Fruit fly (Drosophila melanogaster) whole organism, embryonic: ENCODE measurements around the gene COX7AL2.

Source experiments
- CG12071 ChIP-seq: fragments of 200-800 bp; sonication (Bioruptor generic); optimal IDR thresholded peaks from 3 replicates; lab custom pipeline; 2018; ENCODE audit warnings: missing biosample characterization, mild to moderate bottlenecking, missing genetic modification characterization
- CG13287 ChIP-seq: fragments of 200-800 bp; sonication (Bioruptor generic); IDR thresholded peaks from 2 replicates; pipeline ENCODE4 v1.3.6; 2022; ENCODE audit warnings: missing biosample characterization, missing genetic modification characterization; ENCODE audit not compliant: partially characterized antibody
- CG14860 ChIP-seq: fragments of 200-800 bp; sonication (Bioruptor generic); IDR thresholded peaks from 3 replicates; pipeline ENCODE4 v1.3.6; 2022; ENCODE audit warnings: missing biosample characterization, missing genetic modification characterization; ENCODE audit not compliant: partially characterized antibody
- CG1602 ChIP-seq: fragments of 200-800 bp; sonication (Bioruptor generic); optimal IDR thresholded peaks from 3 replicates; lab custom pipeline; 2016; ENCODE audit warnings: missing biosample characterization, missing genetic modification characterization
- CG16815 ChIP-seq: fragments of 200-800 bp; sonication (Bioruptor generic); optimal IDR thresholded peaks from 3 replicates; lab custom pipeline; 2017; ENCODE audit warnings: missing biosample characterization, mild to moderate bottlenecking, missing genetic modification characterization
- CG18476 ChIP-seq: fragments of 200-800 bp; sonication (Bioruptor generic); optimal IDR thresholded peaks from 2 replicates; lab custom pipeline; 2016; ENCODE audit warnings: missing biosample characterization, mild to moderate bottlenecking, missing genetic modification characterization
- CG2678 ChIP-seq: fragments of 200-800 bp; sonication (Bioruptor generic); optimal IDR thresholded peaks from 3 replicates; lab custom pipeline; 2019; ENCODE audit warnings: missing biosample characterization, mild to moderate bottlenecking, missing genetic modification characterization, moderate library complexity
- CG2875 ChIP-seq: fragments of 200-800 bp; sonication (Bioruptor generic); optimal IDR thresholded peaks from 2 replicates; lab custom pipeline; 2017; ENCODE audit warnings: missing biosample characterization, mild to moderate bottlenecking, missing genetic modification characterization, missing genetic modification reagents
- CG30020 ChIP-seq: fragments of 200-800 bp; optimal IDR thresholded peaks from 2 replicates; lab custom pipeline; 2019; ENCODE audit warnings: missing biosample characterization, mild to moderate bottlenecking, missing genetic modification characterization, moderate library complexity
- CG30403 ChIP-seq: fragments of 200-800 bp; sonication (Bioruptor generic); optimal IDR thresholded peaks from 3 replicates; lab custom pipeline; 2016; ENCODE audit warnings: missing biosample characterization, missing genetic modification characterization
- CG30431 ChIP-seq: fragments of 200-800 bp; sonication (Bioruptor generic); optimal IDR thresholded peaks from 2 replicates; lab custom pipeline; 2017; ENCODE audit warnings: missing biosample characterization, missing genetic modification characterization
- CG3407 ChIP-seq: fragments of 200-800 bp; sonication (Bioruptor generic); optimal IDR thresholded peaks from 2 replicates; lab custom pipeline; 2018; ENCODE audit warnings: missing biosample characterization, mild to moderate bottlenecking, missing genetic modification characterization
- CG4282 ChIP-seq: fragments of 200-800 bp; sonication (Bioruptor generic); optimal IDR thresholded peaks from 2 replicates; lab custom pipeline; 2016; ENCODE audit warnings: missing biosample characterization, missing genetic modification characterization
- CG4404 ChIP-seq: fragments of 200-800 bp; sonication (Bioruptor generic); IDR thresholded peaks from 2 replicates; pipeline ENCODE4 v1.3.6; 2022; ENCODE audit warnings: missing biosample characterization, missing genetic modification characterization
- CG7786 ChIP-seq: fragments of 200-800 bp; sonication (Bioruptor generic); optimal IDR thresholded peaks from 2 replicates; lab custom pipeline; 2016; ENCODE audit warnings: missing biosample characterization, missing genetic modification characterization
- CG7839 ChIP-seq: fragments of 200-800 bp; sonication (Bioruptor generic); optimal IDR thresholded peaks from 3 replicates; lab custom pipeline; 2018; ENCODE audit warnings: missing biosample characterization, mild to moderate bottlenecking, missing genetic modification characterization, moderate library complexity
- CG7987 ChIP-seq: fragments of 200-800 bp; sonication (Bioruptor generic); optimal IDR thresholded peaks from 2 replicates; lab custom pipeline; 2018; ENCODE audit warnings: missing biosample characterization, mild to moderate bottlenecking, missing genetic modification characterization, moderate library complexity
- CG8478 ChIP-seq: fragments of >200 bp; optimal IDR thresholded peaks from 2 replicates; lab custom pipeline; 2018
- CG8765 ChIP-seq: fragments of 200-800 bp; sonication (Bioruptor generic); IDR thresholded peaks from 2 replicates; pipeline ENCODE4 v1.3.6; 2022; ENCODE audit warnings: missing biosample characterization, missing genetic modification characterization
- CkIIα-i1 ChIP-seq: fragments of 200-800 bp; sonication (Bioruptor generic); IDR thresholded peaks from 2 replicates; pipeline ENCODE4 v1.3.6; 2022; ENCODE audit warnings: missing biosample characterization, missing genetic modification characterization
- E2f1 ChIP-seq: fragments of 200-800 bp; sonication (Bioruptor generic); IDR thresholded peaks from 2 replicates; pipeline ENCODE4 v1.3.6; 2022; ENCODE audit warnings: missing biosample characterization, missing genetic modification characterization
- Fer2 ChIP-seq: fragments of 200-800 bp; sonication (Bioruptor generic); optimal IDR thresholded peaks from 2 replicates; lab custom pipeline; 2018; ENCODE audit warnings: missing biosample characterization, mild to moderate bottlenecking, missing genetic modification characterization, moderate library complexity
- H15 ChIP-seq: fragments of 200-800 bp; sonication (Bioruptor generic); IDR thresholded peaks from 3 replicates; pipeline ENCODE4 v1.3.6; 2022; ENCODE audit warnings: missing biosample characterization, missing genetic modification characterization
- Hr39 ChIP-seq: fragments of >200 bp; optimal IDR thresholded peaks from 2 replicates; lab custom pipeline; 2017
- MESR4 ChIP-seq: fragments of 200-800 bp; sonication (Bioruptor generic); optimal IDR thresholded peaks from 2 replicates; lab custom pipeline; 2018; ENCODE audit warnings: missing biosample characterization, mild to moderate bottlenecking, missing genetic modification characterization, moderate library complexity
- Mrtf ChIP-seq: fragments of 200-800 bp; sonication (Bioruptor generic); IDR thresholded peaks from 3 replicates; pipeline ENCODE4 v1.3.6; 2022; ENCODE audit warnings: missing biosample characterization, missing genetic modification characterization
- NC2α ChIP-seq: fragments of 200-800 bp; sonication (Bioruptor generic); optimal IDR thresholded peaks from 2 replicates; lab custom pipeline; 2016; ENCODE audit warnings: missing biosample characterization, missing genetic modification characterization
- Nf-YC ChIP-seq: fragments of 200-800 bp; optimal IDR thresholded peaks from 3 replicates; lab custom pipeline; 2019; ENCODE audit warnings: missing biosample characterization, mild to moderate bottlenecking, missing genetic modification characterization, moderate library complexity
- NfI ChIP-seq: fragments of 200-800 bp; sonication (Bioruptor generic); optimal IDR thresholded peaks from 3 replicates; lab custom pipeline; 2018; ENCODE audit warnings: missing biosample characterization, mild to moderate bottlenecking, missing genetic modification characterization, moderate library complexity
- Usf ChIP-seq: fragments of 200-800 bp; sonication (Bioruptor generic); optimal IDR thresholded peaks from 2 replicates; lab custom pipeline; 2017; ENCODE audit warnings: missing genotype, missing biosample characterization, missing genetic modification characterization
- YL-1 ChIP-seq: fragments of 200-800 bp; sonication (Bioruptor generic); optimal IDR thresholded peaks from 3 replicates; lab custom pipeline; 2017; ENCODE audit warnings: missing biosample characterization, mild to moderate bottlenecking, missing genetic modification characterization
- al ChIP-seq: fragments of 200-800 bp; sonication (Bioruptor generic); IDR thresholded peaks from 2 replicates; pipeline ENCODE4 v1.3.6; 2022; ENCODE audit warnings: missing biosample characterization, missing genetic modification characterization
- btn ChIP-seq: fragments of 200-800 bp; sonication (Bioruptor generic); optimal IDR thresholded peaks from 2 replicates; lab custom pipeline; 2016; ENCODE audit warnings: missing biosample characterization, missing genetic modification characterization
- corto ChIP-seq: fragments of 200-800 bp; sonication (Bioruptor generic); optimal IDR thresholded peaks from 2 replicates; lab custom pipeline; 2016; ENCODE audit warnings: missing biosample characterization, mild to moderate bottlenecking, missing genetic modification characterization, moderate library complexity
- ftz-f1 ChIP-seq: fragments of 200-800 bp; sonication (Bioruptor generic); optimal IDR thresholded peaks from 2 replicates; lab custom pipeline; 2016; ENCODE audit warnings: missing biosample characterization, missing genetic modification characterization
- gcm2 ChIP-seq: fragments of 200-800 bp; sonication (Bioruptor generic); optimal IDR thresholded peaks from 2 replicates; lab custom pipeline; 2016; ENCODE audit warnings: missing biosample characterization, missing genetic modification characterization
- grn ChIP-seq: fragments of 200-800 bp; sonication (Bioruptor generic); optimal IDR thresholded peaks from 3 replicates; lab custom pipeline; 2017; ENCODE audit warnings: missing biosample characterization, missing genetic modification characterization
- gro ChIP-seq: fragments of 200-800 bp; sonication (Bioruptor generic); optimal IDR thresholded peaks from 2 replicates; lab custom pipeline; 2016; ENCODE audit warnings: missing biosample characterization, missing genetic modification characterization
- gsb ChIP-seq: fragments of 200-800 bp; sonication (Bioruptor generic); IDR thresholded peaks from 2 replicates; pipeline ENCODE4 v1.3.6; 2022; ENCODE audit warnings: missing biosample characterization, missing genetic modification characterization
- h ChIP-seq: fragments of >200 bp; optimal IDR thresholded peaks from 2 replicates; lab custom pipeline; 2017
- her ChIP-seq: fragments of 200-800 bp; sonication (Bioruptor generic); optimal IDR thresholded peaks from 2 replicates; lab custom pipeline; 2016; ENCODE audit warnings: missing biosample characterization, missing genetic modification characterization
- knrl ChIP-seq: fragments of 200-800 bp; sonication (Bioruptor generic); IDR thresholded peaks from 3 replicates; pipeline ENCODE4 v1.3.6; 2022; ENCODE audit warnings: missing biosample characterization, missing genetic modification characterization; ENCODE audit not compliant: partially characterized antibody
- maf-S ChIP-seq: fragments of 200-800 bp; sonication (Bioruptor generic); optimal IDR thresholded peaks from 2 replicates; lab custom pipeline; 2016; ENCODE audit warnings: missing biosample characterization, missing genetic modification characterization
- p53 ChIP-seq: fragments of 200-800 bp; sonication (Bioruptor generic); optimal IDR thresholded peaks from 2 replicates; lab custom pipeline; 2016; ENCODE audit warnings: missing biosample characterization, missing genetic modification characterization
- ranshi ChIP-seq: fragments of 200-800 bp; sonication (Bioruptor generic); IDR thresholded peaks from 2 replicates; pipeline ENCODE4 v1.3.6; 2022; ENCODE audit warnings: missing biosample characterization, missing genetic modification characterization
- scrt ChIP-seq: fragments of 200-800 bp; sonication (Bioruptor generic); optimal IDR thresholded peaks from 2 replicates; lab custom pipeline; 2018; ENCODE audit warnings: missing biosample characterization, mild to moderate bottlenecking, missing genetic modification characterization, moderate library complexity
- sens-2 ChIP-seq: fragments of 200-800 bp; sonication (Bioruptor generic); IDR thresholded peaks from 2 replicates; pipeline ENCODE4 v1.3.6; 2022; ENCODE audit warnings: missing biosample characterization, missing genetic modification characterization
- sim ChIP-seq: fragments of 200-800 bp; sonication (Bioruptor generic); IDR thresholded peaks from 2 replicates; pipeline ENCODE4 v1.3.6; 2022; ENCODE audit warnings: missing biosample characterization, missing genetic modification characterization
- tin ChIP-seq: fragments of 200-800 bp; sonication (Bioruptor generic); optimal IDR thresholded peaks from 3 replicates; lab custom pipeline; 2016; ENCODE audit warnings: missing biosample characterization, missing genetic modification characterization
- trh ChIP-seq: fragments of 200-800 bp; sonication (Bioruptor generic); optimal IDR thresholded peaks from 2 replicates; lab custom pipeline; 2016; ENCODE audit warnings: missing biosample characterization, missing genetic modification characterization
- zen ChIP-seq: fragments of 200-800 bp; sonication (Bioruptor generic); optimal IDR thresholded peaks from 3 replicates; lab custom pipeline; 2018; ENCODE audit warnings: missing biosample characterization, mild to moderate bottlenecking, missing genetic modification characterization, moderate library complexity
- zen2 ChIP-seq: fragments of 200-800 bp; sonication (Bioruptor generic); IDR thresholded peaks from 3 replicates; pipeline ENCODE4 v1.3.6; 2022; ENCODE audit warnings: missing biosample characterization, missing genetic modification characterization; ENCODE audit not compliant: partially characterized antibody

COX7AL2 gene

DNA sequence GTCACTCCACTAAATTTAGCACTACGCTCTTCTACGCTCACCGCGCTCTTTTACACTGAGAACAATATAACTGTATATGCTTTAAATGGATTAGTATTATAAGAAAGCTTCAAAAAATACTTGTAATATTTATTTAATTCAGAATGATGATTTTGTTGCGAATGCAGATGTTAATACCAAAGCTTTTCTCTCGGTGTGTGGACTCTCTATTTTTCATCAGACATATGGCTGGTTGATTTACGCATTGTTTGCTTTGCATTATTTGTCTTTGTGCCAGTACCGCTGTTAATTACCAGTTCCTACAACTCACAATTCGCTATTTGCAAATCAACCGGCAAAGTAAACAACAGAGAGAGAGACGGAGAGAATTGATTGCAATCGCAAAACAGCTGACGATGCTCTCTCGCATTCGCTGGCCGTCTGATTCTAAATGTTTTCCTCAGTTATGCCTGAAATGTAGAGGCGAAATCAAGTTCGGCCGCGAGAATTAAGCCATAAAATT is 24.0 kb upstream of the COX7AL2 start (continued):
- TF ChIP-seq ftz-f1 (GFP tag; lab: Kevin White, UChicago) (peak; percentile 68), CG2875 (peak; percentile 94), Usf (GFP tag; lab: Kevin White, UChicago) (peak; percentile 86), al (peak; percentile 97), CG4404 (peak; percentile 90), CG2678 (tag; lab: Kevin White, UChicago) (peak; percentile 98), sim (GFP tag; lab: Robert Waterston, UW) (peak; percentile 93), H15 (GFP tag; lab: Robert Waterston, UW) (peak; percentile 96), CkIIα-i1 (peak; percentile 90), E2f1 (peak; percentile 96), CG1602 (GFP tag; lab: Kevin White, UChicago) (peak; percentile 96), CG4282 (GFP tag; lab: Kevin White, UChicago) (peak; percentile 86), grn (GFP tag; lab: Kevin White, UChicago) (peak; percentile 86), p53 (GFP tag; lab: Kevin White, UChicago) (peak; percentile 85), YL-1 (GFP tag; lab: Kevin White, UChicago) (peak; percentile 66), CG16815 (GFP tag; lab: Kevin White, UChicago) (peak; percentile 94), Nf-YC (tag; lab: Kevin White, UChicago) (peak; percentile 83), MESR4 (GFP tag; lab: Kevin White, UChicago) (peak; percentile 68), CG30020 (tag; lab: Kevin White, UChicago) (peak; percentile 76), gsb (GFP tag; lab: Robert Waterston, UW) (peak; percentile 97), gro (GFP tag; lab: Kevin White, UChicago) (peak; percentile 98), corto (GFP tag; lab: Kevin White, UChicago) (peak; percentile 95), CG7987 (GFP tag; lab: Kevin White, UChicago) (peak; percentile 89), Hr39 (no peak), ranshi (peak; percentile 97), CG3407 (GFP tag; lab: Kevin White, UChicago) (peak; percentile 92), NC2α (GFP tag; lab: Kevin White, UChicago) (peak; percentile 80), trh (peak; percentile 94), btn (GFP tag; lab: Kevin White, UChicago) (peak; percentile 87), CG12071 (peak; percentile 95), knrl (GFP tag; lab: Robert Waterston, UW) (no peak), scrt (peak; percentile 89), CG30431 (GFP tag; lab: Kevin White, UChicago) (peak; percentile 91), zen2 (GFP tag; lab: Robert Waterston, UW) (no peak), CG7839 (tag; lab: Kevin White, UChicago) (peak; percentile 98), NfI (GFP tag; lab: Kevin White, UChicago) (peak; percentile 96), Mrtf (peak; percentile 98), Fer2 (tag; lab: Kevin White, UChicago) (peak; percentile 91), CG18476 (GFP tag; lab: Kevin White, UChicago) (peak; percentile 95), CG8765 (peak; percentile 90), her (GFP tag; lab: Kevin White, UChicago) (peak; percentile 90), CG14860 (GFP tag; lab: Robert Waterston, UW) (no peak), CG8478 (lab: Kevin White, UChicago) (no peak), CG30403 (GFP tag; lab: Kevin White, UChicago) (peak; percentile 97), tin (GFP tag; lab: Kevin White, UChicago) (peak; percentile 93), gcm2 (GFP tag; lab: Kevin White, UChicago) (peak; percentile 85), sens-2 (GFP tag; lab: Robert Waterston, UW) (peak; percentile 96), zen (tag; lab: Kevin White, UChicago) (peak; percentile 94), h (lab: Kevin White, UChicago) (no peak), CG13287 (GFP tag; lab: Robert Waterston, UW) (peak; percentile 31; the same call in 1 of the 2 replicates), CG7786 (GFP tag; lab: Kevin White, UChicago) (peak; percentile 97), maf-S (GFP tag; lab: Kevin White, UChicago) (peak; percentile 94)
